Worm (Caenorhabditis elegans) whole organism, young adult: ENCODE results near the gene W07G1.7.

ENCODE experiments used
- B0261.1 ChIP-seq: sonication (generic microtip); optimal IDR thresholded peaks from 2 replicates; lab custom pipeline; 2016; ENCODE audit warnings: mild to moderate bottlenecking, missing genetic modification characterization, moderate library complexity, missing compliant biosample characterization
- B0336.3 ChIP-seq: fragments of 200-800 bp; sonication (Bioruptor generic); IDR thresholded peaks from 2 replicates; pipeline ENCODE4 v1.3.6; 2022; ENCODE audit warnings: missing genetic modification characterization, missing compliant biosample characterization
- D2030.7 ChIP-seq: fragments of 200-800 bp; sonication (Bioruptor generic); IDR thresholded peaks from 2 replicates; pipeline ENCODE4 v1.3.6; 2022; ENCODE audit warnings: missing genetic modification reagents, missing genetic modification characterization, missing compliant biosample characterization
- F37B4.10 ChIP-seq: fragments of 200-800 bp; sonication (Bioruptor generic); IDR thresholded peaks from 2 replicates; pipeline ENCODE4 v1.3.6; 2022; ENCODE audit warnings: missing genetic modification characterization, missing compliant biosample characterization
- F39B2.1 ChIP-seq: fragments of 200-800 bp; sonication (Bioruptor generic); IDR thresholded peaks from 2 replicates; pipeline ENCODE4 v1.3.6; 2022; ENCODE audit warnings: missing genetic modification reagents, missing genetic modification characterization, missing compliant biosample characterization
- F57C9.4 ChIP-seq: sonication (generic microtip); optimal IDR thresholded peaks from 2 replicates; lab custom pipeline; 2017; ENCODE audit warnings: mild to moderate bottlenecking, missing genetic modification characterization, missing compliant biosample characterization
- K12H6.12 ChIP-seq: fragments of 200-800 bp; sonication (Bioruptor generic); optimal IDR thresholded peaks from 2 replicates; lab custom pipeline; 2018; ENCODE audit warnings: mild to moderate bottlenecking, missing genetic modification characterization, missing compliant biosample characterization
- Y53G8AR.9 ChIP-seq: fragments of 200-800 bp; sonication (Bioruptor generic); conservative IDR thresholded peaks from 2 replicates; pipeline ENCODE4 v1.3.6; 2022; ENCODE audit warnings: missing genetic modification reagents, missing genetic modification characterization, missing compliant biosample characterization
- atf-7 ChIP-seq: sonication (generic microtip); optimal IDR thresholded peaks from 2 replicates; lab custom pipeline; 2017; ENCODE audit warnings: mild to moderate bottlenecking, missing genetic modification characterization, missing compliant biosample characterization
- bed-1 ChIP-seq: fragments of 200-800 bp; sonication (Bioruptor generic); IDR thresholded peaks from 2 replicates; pipeline ENCODE4 v1.3.6; 2022; ENCODE audit warnings: missing genetic modification reagents, missing genetic modification characterization, missing compliant biosample characterization
- bed-2 ChIP-seq: fragments of 200-800 bp; sonication (Bioruptor generic); IDR thresholded peaks from 2 replicates; pipeline ENCODE4 v1.3.6; 2022; ENCODE audit warnings: missing genetic modification reagents, missing genetic modification characterization, missing compliant biosample characterization
- ccch-3 ChIP-seq: fragments of 200-800 bp; sonication (Bioruptor generic); optimal IDR thresholded peaks from 2 replicates; lab custom pipeline; 2018; ENCODE audit warnings: mild to moderate bottlenecking, missing genetic modification characterization, missing compliant biosample characterization
- ceh-100 ChIP-seq: fragments of 200-800 bp; sonication (Bioruptor generic); IDR thresholded peaks from 2 replicates; pipeline ENCODE4 v1.3.6; 2022; ENCODE audit warnings: missing genetic modification reagents, missing genetic modification characterization, missing compliant biosample characterization
- ceh-40 ChIP-seq: fragments of 200-800 bp; sonication (Bioruptor generic); IDR thresholded peaks from 2 replicates; pipeline ENCODE4 v1.3.6; 2022; ENCODE audit warnings: missing genetic modification characterization, missing compliant biosample characterization
- chd-7 ChIP-seq: sonication (generic microtip); optimal IDR thresholded peaks from 2 replicates; lab custom pipeline; 2016; ENCODE audit warnings: mild to moderate bottlenecking, missing genetic modification characterization, moderate library complexity, missing compliant biosample characterization
- egl-44 ChIP-seq: fragments of 200-800 bp; sonication (Bioruptor generic); IDR thresholded peaks from 2 replicates; pipeline ENCODE4 v1.3.6; 2022; ENCODE audit warnings: missing genetic modification reagents, missing genetic modification characterization, missing compliant biosample characterization
- gei-17 ChIP-seq: fragments of 200-800 bp; sonication (Bioruptor generic); optimal IDR thresholded peaks from 2 replicates; lab custom pipeline; 2018; ENCODE audit warnings: mild to moderate bottlenecking, missing genetic modification characterization, missing compliant biosample characterization
- let-607 ChIP-seq, 2 experiments: fragments of 200-800 bp in 1 of 2; sonication (Bioruptor generic) in 1 of 2; sonication (generic microtip) in 1 of 2; optimal IDR thresholded peaks; 2 replicates each; lab custom pipeline; 2016 to 2018; ENCODE audit warnings: mild to moderate bottlenecking in 2 of 2, missing compliant biosample characterization in 2 of 2, missing genetic modification characterization in 2 of 2, moderate library complexity in 2 of 2, missing genotype in 1 of 2
- lin-54 ChIP-seq: fragments of 200-800 bp; sonication (Bioruptor generic); optimal IDR thresholded peaks from 2 replicates; lab custom pipeline; 2018; ENCODE audit warnings: mild to moderate bottlenecking, missing genetic modification characterization, missing compliant biosample characterization
- madf-6 ChIP-seq: fragments of 200-800 bp; sonication (Bioruptor generic); IDR thresholded peaks from 2 replicates; pipeline ENCODE4 v1.3.6; 2022; ENCODE audit warnings: missing genetic modification reagents, missing genetic modification characterization, missing compliant biosample characterization
- mel-28 ChIP-seq: sonication (generic microtip); optimal IDR thresholded peaks from 2 replicates; lab custom pipeline; 2016; ENCODE audit warnings: borderline replicate concordance, mild to moderate bottlenecking, missing genetic modification characterization, missing compliant biosample characterization
- nhr-179 ChIP-seq: sonication (generic microtip); optimal IDR thresholded peaks from 2 replicates; lab custom pipeline; 2016; ENCODE audit warnings: mild to moderate bottlenecking, missing genetic modification characterization, missing compliant biosample characterization
- nhr-27 ChIP-seq: fragments of 200-800 bp; sonication (Bioruptor generic); optimal IDR thresholded peaks from 2 replicates; lab custom pipeline; 2018; ENCODE audit warnings: mild to moderate bottlenecking, missing genetic modification characterization, moderate library complexity, missing compliant biosample characterization
- nhr-80 ChIP-seq: sonication (generic microtip); optimal IDR thresholded peaks from 2 replicates; lab custom pipeline; 2016; ENCODE audit warnings: missing genetic modification characterization, missing compliant biosample characterization
- pbrm-1 ChIP-seq: fragments of 200-800 bp; sonication (Bioruptor generic); IDR thresholded peaks from 2 replicates; pipeline ENCODE4 v1.3.6; 2022; ENCODE audit warnings: missing genetic modification reagents, missing genetic modification characterization, missing compliant biosample characterization
- rpc-1 ChIP-seq, 2 experiments: fragments of 150-350 bp in 1 of 2; sonication (generic microtip) in 1 of 2; optimal IDR thresholded peaks; 2 replicates each; lab custom pipeline; 2014 to 2018; ENCODE audit warnings: missing biosample characterization in 1 of 2, missing genetic modification characterization in 1 of 2, missing genetic modification reagents in 1 of 2, missing genotype in 1 of 2
- sea-2 ChIP-seq: fragments of 200-800 bp; sonication (Bioruptor generic); IDR thresholded peaks from 2 replicates; pipeline ENCODE4 v1.3.6; 2022; ENCODE audit warnings: missing genetic modification characterization, missing compliant biosample characterization
- snpc-1.3 ChIP-seq: sonication (generic microtip); optimal IDR thresholded peaks from 2 replicates; lab custom pipeline; 2017; ENCODE audit warnings: missing genetic modification characterization, mild to moderate bottlenecking, missing compliant biosample characterization, antibody characterized with exemption, moderate library complexity, missing genotype, missing genetic modification reagents; ENCODE audit not compliant: insufficient read depth
- snpc-4 ChIP-seq, 5 experiments: fragments of 150-350 bp in 1 of 5; sonication (generic microtip) in 4 of 5; optimal IDR thresholded peaks; 2 replicates each; lab custom pipeline; 2014 to 2018; ENCODE audit warnings: missing genetic modification characterization in 5 of 5, missing biosample characterization in 3 of 5, antibody characterized with exemption in 2 of 5, mild to moderate bottlenecking in 2 of 5, missing compliant biosample characterization in 2 of 5, missing genotype in 2 of 5, moderate library complexity in 2 of 5, missing genetic modification reagents in 1 of 5
- sptf-2 ChIP-seq: fragments of 200-800 bp; sonication (Bioruptor generic); optimal IDR thresholded peaks from 2 replicates; lab custom pipeline; 2018; ENCODE audit warnings: mild to moderate bottlenecking, missing genetic modification characterization, missing compliant biosample characterization
- tbp1 ChIP-seq: fragments of 200-800 bp; sonication (Bioruptor generic); optimal IDR thresholded peaks from 2 replicates; lab custom pipeline; 2018; ENCODE audit warnings: mild to moderate bottlenecking, missing genetic modification characterization, missing compliant biosample characterization
- unc-62 ChIP-seq: fragments of 150-350 bp; optimal IDR thresholded peaks from 2 replicates; lab custom pipeline; 2014; ENCODE audit warnings: missing biosample characterization, missing genetic modification reagents, missing genetic modification characterization
- zfh-2 ChIP-seq: fragments of 200-800 bp; sonication (Bioruptor generic); conservative IDR thresholded peaks from 2 replicates; pipeline ENCODE4 v1.3.6; 2022; ENCODE audit warnings: missing genetic modification reagents, missing genetic modification characterization, missing compliant biosample characterization
- ztf-26 ChIP-seq: sonication (generic microtip); optimal IDR thresholded peaks from 2 replicates; lab custom pipeline; 2017; ENCODE audit warnings: missing genetic modification characterization, missing compliant biosample characterization

The W07G1.7 gene

ce11 chrII:13974136-13974535, 8.0 kb upstream of the W07G1.7 start:
- no peak for TF ChIP-seq unc-62 (GFP tag; lab: Kevin White, UChicago)
- TF ChIP-seq B0336.3, result no peak
- no peak for TF ChIP-seq pbrm-1
- no peak for TF ChIP-seq bed-1 (GFP tag; lab: Robert Waterston, UW)
- no peak for TF ChIP-seq B0261.1 (tag; lab: Kevin White, UChicago)
- no peak for TF ChIP-seq atf-7
- TF ChIP-seq chd-7 (tag; lab: Kevin White, UChicago), result no peak

ce11 chrII:13973514-13973913, 7.4 kb upstream of the W07G1.7 start, which contains the start of gene Y39G8B.1:
TSS of gene Y39G8B.1 (minus strand) at chrII:13973812.
- no peak for TF ChIP-seq F57C9.4 (tag; lab: Kevin White, UChicago)
- no peak for TF ChIP-seq madf-6 (GFP tag; lab: Robert Waterston, UW)
- no peak for TF ChIP-seq ztf-26 (tag; lab: Kevin White, UChicago)
- peak; percentile 55 for TF ChIP-seq nhr-80
- no peak for TF ChIP-seq Y53G8AR.9
- TF ChIP-seq nhr-27, result no peak
- TF ChIP-seq snpc-4 (GFP tag; optimal IDR thresholded peaks at IDR 0.05; lab: Kevin White, UChicago), result no peak
- peak in 1 of 4 experiments; percentile 8 for TF ChIP-seq snpc-4 (tag; optimal IDR thresholded peaks at IDR 0.05; lab: Kevin White, UChicago)
- TF ChIP-seq let-607 (tag; optimal IDR thresholded peaks at IDR 0.05; lab: Kevin White, UChicago), result peak; percentile 52 to 64
- TF ChIP-seq B0261.1 (tag; lab: Kevin White, UChicago), result no peak
- no peak for TF ChIP-seq ceh-40 (GFP tag; lab: Robert Waterston, UW)
- no peak for TF ChIP-seq lin-54 (GFP tag; lab: Kevin White, UChicago)
- no peak for TF ChIP-seq rpc-1 (optimal IDR thresholded peaks at IDR 0.05; lab: Kevin White, UChicago)
- no peak for TF ChIP-seq rpc-1 (tag; optimal IDR thresholded peaks at IDR 0.05; lab: Kevin White, UChicago)
- no peak for TF ChIP-seq gei-17

- TF ChIP-seq bed-2 (GFP tag; lab: Robert Waterston, UW) (no peak), F37B4.10 (GFP tag; lab: Robert Waterston, UW) (0 out of 2 replicates have a peak, but pooled peaks have one; percentile 84), mel-28 (tag; lab: Kevin White, UChicago) (no peak), zfh-2 (peak; percentile 55; the same call in 1 of the 2 replicates)
These were observed 6.1 kb upstream of the W07G1.7 start for ce11 chrII:13972199-13972598.

ce11 chrII:13968979-13969378, 2.8 kb upstream of the W07G1.7 start, which contains the start of gene sre-43:
TSS of gene sre-43 (minus strand) at chrII:13969079.
- TF ChIP-seq sea-2 (GFP tag; lab: Robert Waterston, UW) (no peak), nhr-179 (tag; lab: Kevin White, UChicago) (no peak), pbrm-1 (no peak), ceh-100 (GFP tag; lab: Robert Waterston, UW) (no peak), D2030.7 (GFP tag; lab: Robert Waterston, UW) (no peak), snpc-1.3 (tag; lab: Kevin White, UChicago) (no peak), snpc-4 (GFP tag; optimal IDR thresholded peaks at IDR 0.05; lab: Kevin White, UChicago) (no peak), snpc-4 (tag; optimal IDR thresholded peaks at IDR 0.05; lab: Kevin White, UChicago) (no peak), K12H6.12 (tag; lab: Kevin White, UChicago) (no peak), egl-44 (GFP tag; lab: Robert Waterston, UW) (no peak), sptf-2 (GFP tag; lab: Kevin White, UChicago) (no peak), F39B2.1 (GFP tag; lab: Robert Waterston, UW) (no peak), tbp1 (GFP tag; lab: Kevin White, UChicago) (no peak), ccch-3 (GFP tag; lab: Kevin White, UChicago) (no peak)
